Worm (Caenorhabditis elegans) whole organism, young adult: ENCODE results near the gene pus-1.

Source experiments
- B0019.2 ChIP-seq: fragments of 200-800 bp; sonication (Bioruptor generic); conservative IDR thresholded peaks from 2 replicates; pipeline ENCODE4 v1.3.6; 2022; ENCODE audit warnings: missing genetic modification reagents, missing genetic modification characterization, missing compliant biosample characterization
- C06A6.2 ChIP-seq: fragments of 200-800 bp; sonication (Bioruptor generic); conservative IDR thresholded peaks from 2 replicates; pipeline ENCODE4 v1.3.6; 2022; ENCODE audit warnings: missing genetic modification characterization, missing compliant biosample characterization
- F23B12.7 ChIP-seq: sonication (generic microtip); optimal IDR thresholded peaks from 2 replicates; lab custom pipeline; 2017; ENCODE audit warnings: missing genetic modification characterization, mild to moderate bottlenecking, missing compliant biosample characterization, antibody characterized with exemption, moderate library complexity; ENCODE audit not compliant: insufficient read depth
- F37B4.10 ChIP-seq: fragments of 200-800 bp; sonication (Bioruptor generic); IDR thresholded peaks from 2 replicates; pipeline ENCODE4 v1.3.6; 2022; ENCODE audit warnings: missing genetic modification characterization, missing compliant biosample characterization
- F39B2.1 ChIP-seq: fragments of 200-800 bp; sonication (Bioruptor generic); IDR thresholded peaks from 2 replicates; pipeline ENCODE4 v1.3.6; 2022; ENCODE audit warnings: missing genetic modification reagents, missing genetic modification characterization, missing compliant biosample characterization
- F52B5.7 ChIP-seq: sonication (generic microtip); optimal IDR thresholded peaks from 2 replicates; lab custom pipeline; 2016; ENCODE audit warnings: mild to moderate bottlenecking, missing genetic modification characterization, missing compliant biosample characterization
- F57C9.4 ChIP-seq: sonication (generic microtip); optimal IDR thresholded peaks from 2 replicates; lab custom pipeline; 2017; ENCODE audit warnings: mild to moderate bottlenecking, missing genetic modification characterization, missing compliant biosample characterization
- K11D2.4 ChIP-seq: fragments of 200-800 bp; sonication (Bioruptor generic); IDR thresholded peaks from 2 replicates; pipeline ENCODE4 v1.3.6; 2022; ENCODE audit warnings: missing genetic modification reagents, missing genetic modification characterization, missing compliant biosample characterization
- K12H6.12 ChIP-seq: fragments of 200-800 bp; sonication (Bioruptor generic); optimal IDR thresholded peaks from 2 replicates; lab custom pipeline; 2018; ENCODE audit warnings: mild to moderate bottlenecking, missing genetic modification characterization, missing compliant biosample characterization
- ZK185.1 ChIP-seq: sonication (generic microtip); optimal IDR thresholded peaks from 2 replicates; lab custom pipeline; 2016; ENCODE audit warnings: mild to moderate bottlenecking, missing genetic modification characterization, missing compliant biosample characterization; ENCODE audit not compliant: poor library complexity, severe bottlenecking
- aptf-3 ChIP-seq: fragments of 200-800 bp; sonication (Bioruptor generic); IDR thresholded peaks from 2 replicates; pipeline ENCODE4 v1.3.6; 2022; ENCODE audit warnings: missing genetic modification characterization, missing compliant biosample characterization
- bed-2 ChIP-seq: fragments of 200-800 bp; sonication (Bioruptor generic); IDR thresholded peaks from 2 replicates; pipeline ENCODE4 v1.3.6; 2022; ENCODE audit warnings: missing genetic modification reagents, missing genetic modification characterization, missing compliant biosample characterization
- cebp-1 ChIP-seq, 2 experiments: fragments of 200-800 bp in 1 of 2; sonication (Bioruptor generic) in 1 of 2; sonication (generic microtip) in 1 of 2; IDR thresholded peaks in 1 of 2; optimal IDR thresholded peaks in 1 of 2; 2 replicates each; pipeline versions ENCODE4 v1.3.6 to Lab custom; 2017 to 2022; ENCODE audit warnings: missing compliant biosample characterization in 2 of 2, missing genetic modification characterization in 2 of 2, mild to moderate bottlenecking in 1 of 2, missing genetic modification reagents in 1 of 2, moderate library complexity in 1 of 2
- cebp-2 ChIP-seq: fragments of 200-800 bp; sonication (Bioruptor generic); IDR thresholded peaks from 2 replicates; pipeline ENCODE4 v1.3.6; 2022; ENCODE audit warnings: missing genetic modification characterization, missing compliant biosample characterization
- ceh-40 ChIP-seq: fragments of 200-800 bp; sonication (Bioruptor generic); IDR thresholded peaks from 2 replicates; pipeline ENCODE4 v1.3.6; 2022; ENCODE audit warnings: missing genetic modification characterization, missing compliant biosample characterization
- dox-1 ChIP-seq: fragments of 200-800 bp; sonication (Bioruptor generic); IDR thresholded peaks from 2 replicates; pipeline ENCODE4 v1.3.6; 2022; ENCODE audit warnings: missing genetic modification reagents, missing genetic modification characterization, missing compliant biosample characterization
- dpff-1 ChIP-seq: sonication (generic microtip); optimal IDR thresholded peaks from 2 replicates; lab custom pipeline; 2017; ENCODE audit warnings: mild to moderate bottlenecking, missing genetic modification characterization, missing compliant biosample characterization
- dpl-1 ChIP-seq: fragments of 150-350 bp; optimal IDR thresholded peaks from 2 replicates; lab custom pipeline; 2014; ENCODE audit warnings: missing biosample characterization, missing genetic modification reagents, missing genetic modification characterization
- efl-1 ChIP-seq: fragments of 150-350 bp; optimal IDR thresholded peaks from 2 replicates; lab custom pipeline; 2014; ENCODE audit warnings: missing biosample characterization, missing genetic modification reagents, missing genetic modification characterization
- egrh-3 ChIP-seq: fragments of 200-800 bp; sonication (Bioruptor generic); IDR thresholded peaks from 2 replicates; pipeline ENCODE4 v1.3.6; 2022; ENCODE audit warnings: missing genetic modification reagents, missing genetic modification characterization, missing compliant biosample characterization
- hlh-12 ChIP-seq: sonication (generic microtip); optimal IDR thresholded peaks from 2 replicates; lab custom pipeline; 2016; ENCODE audit warnings: missing genetic modification characterization, missing compliant biosample characterization
- hlh-26 ChIP-seq: fragments of 200-800 bp; sonication (Bioruptor generic); conservative IDR thresholded peaks from 2 replicates; pipeline ENCODE4 v1.3.6; 2022; ENCODE audit warnings: missing genetic modification reagents, missing genetic modification characterization, missing compliant biosample characterization
- let-526 ChIP-seq: fragments of 200-800 bp; sonication (Bioruptor generic); IDR thresholded peaks from 2 replicates; pipeline ENCODE4 v1.3.6; 2022; ENCODE audit warnings: missing genetic modification reagents, missing genetic modification characterization, missing compliant biosample characterization
- lsl-1 ChIP-seq: fragments of 200-800 bp; sonication (Bioruptor generic); optimal IDR thresholded peaks from 2 replicates; lab custom pipeline; 2018; ENCODE audit warnings: mild to moderate bottlenecking, missing genetic modification characterization, moderate library complexity, missing compliant biosample characterization
- mxl-1 ChIP-seq: sonication (generic microtip); optimal IDR thresholded peaks from 2 replicates; lab custom pipeline; 2016; ENCODE audit warnings: missing genetic modification characterization, missing compliant biosample characterization
- nfyb-1 ChIP-seq: fragments of 200-800 bp; sonication (Bioruptor generic); IDR thresholded peaks from 2 replicates; pipeline ENCODE4 v1.3.6; 2022; ENCODE audit warnings: missing genetic modification reagents, missing genetic modification characterization, missing compliant biosample characterization
- nhr-80 ChIP-seq: sonication (generic microtip); optimal IDR thresholded peaks from 2 replicates; lab custom pipeline; 2016; ENCODE audit warnings: missing genetic modification characterization, missing compliant biosample characterization
- rcor-1 ChIP-seq: fragments of 200-800 bp; sonication (Bioruptor generic); IDR thresholded peaks from 2 replicates; pipeline ENCODE4 v1.3.6; 2022; ENCODE audit warnings: missing genetic modification reagents, missing genetic modification characterization, missing compliant biosample characterization
- snpc-4 ChIP-seq, 5 experiments: fragments of 150-350 bp in 1 of 5; sonication (generic microtip) in 4 of 5; optimal IDR thresholded peaks; 2 replicates each; lab custom pipeline; 2014 to 2018; ENCODE audit warnings: missing genetic modification characterization in 5 of 5, missing biosample characterization in 3 of 5, antibody characterized with exemption in 2 of 5, mild to moderate bottlenecking in 2 of 5, missing compliant biosample characterization in 2 of 5, missing genotype in 2 of 5, moderate library complexity in 2 of 5, missing genetic modification reagents in 1 of 5
- ztf-22 ChIP-seq: fragments of 200-800 bp; sonication (Bioruptor generic); optimal IDR thresholded peaks from 2 replicates; lab custom pipeline; 2018; ENCODE audit warnings: mild to moderate bottlenecking, missing genetic modification characterization, moderate library complexity, missing compliant biosample characterization
- ztf-25 ChIP-seq: fragments of 200-800 bp; sonication (Bioruptor generic); IDR thresholded peaks from 2 replicates; pipeline ENCODE4 v1.3.6; 2022; ENCODE audit warnings: missing genetic modification reagents, missing genetic modification characterization, missing compliant biosample characterization
- ztf-28 ChIP-seq: fragments of 200-800 bp; sonication (Bioruptor generic); IDR thresholded peaks from 2 replicates; pipeline ENCODE4 v1.3.6; 2022; ENCODE audit warnings: missing genetic modification reagents, missing genetic modification characterization, missing compliant biosample characterization
- ztf-6 ChIP-seq: fragments of 200-800 bp; sonication (Bioruptor generic); IDR thresholded peaks from 2 replicates; pipeline ENCODE4 v1.3.6; 2022; ENCODE audit warnings: missing genetic modification reagents, missing genetic modification characterization, missing compliant biosample characterization

Gene pus-1

ce11 chrV:16829396-16829795, 34.6 kb upstream of the pus-1 start, which contains the start of gene srh-214:
srh-214 (minus strand) TSS chrV:16829755.
- TF ChIP-seq bed-2 (GFP tag; lab: Robert Waterston, UW) (no peak), K11D2.4 (GFP tag; lab: Robert Waterston, UW) (no peak), ztf-28 (no peak), aptf-3 (no peak), ZK185.1 (tag; lab: Kevin White, UChicago) (no peak), K12H6.12 (tag; lab: Kevin White, UChicago) (no peak)

ce11 chrV:16827485-16827884, 32.7 kb upstream of the pus-1 start, which contains the start of gene srh-216:
srh-216 (minus strand) TSS chrV:16827585.
- TF ChIP-seq lsl-1 (GFP tag; lab: Kevin White, UChicago) (no peak), egrh-3 (no peak)
- TF ChIP-seq, all 124 proteins: peak for 0

- no peak for TF ChIP-seq bed-2 (GFP tag; lab: Robert Waterston, UW)
- TF ChIP-seq F37B4.10 (GFP tag; lab: Robert Waterston, UW), result 0 out of 2 replicates have a peak, but pooled peaks have one; percentile 89
These were observed 26.6 kb upstream of the pus-1 start, which contains the start of gene T20B3.14 for ce11 chrV:16821270-16821737. T20B3.14 (minus strand) TSS chrV:16821320.

- TF ChIP-seq B0019.2, result no peak
- TF ChIP-seq dpl-1 (GFP tag; lab: Kevin White, UChicago), result no peak
- TF ChIP-seq K12H6.12 (tag; lab: Kevin White, UChicago), result no peak
- TF ChIP-seq F57C9.4 (tag; lab: Kevin White, UChicago), result no peak
- no peak for TF ChIP-seq F52B5.7 (tag; lab: Kevin White, UChicago)
- TF ChIP-seq efl-1 (GFP tag; lab: Kevin White, UChicago), result no peak
- no peak for TF ChIP-seq nfyb-1 (GFP tag; lab: Robert Waterston, UW)
- no peak for TF ChIP-seq rcor-1 (GFP tag; lab: Robert Waterston, UW)
- TF ChIP-seq F39B2.1 (GFP tag; lab: Robert Waterston, UW), result no peak
- no peak for TF ChIP-seq C06A6.2 (GFP tag; lab: Robert Waterston, UW)
- no peak for TF ChIP-seq ztf-22
- no peak for TF ChIP-seq hlh-12 (tag; lab: Kevin White, UChicago)
- no peak for TF ChIP-seq ztf-25 (GFP tag; lab: Robert Waterston, UW)
- no peak for TF ChIP-seq snpc-4 (GFP tag; optimal IDR thresholded peaks at IDR 0.05; lab: Kevin White, UChicago)
- peak in 1 of 4 experiments; percentile 18 for TF ChIP-seq snpc-4 (tag; optimal IDR thresholded peaks at IDR 0.05; lab: Kevin White, UChicago)
- TF ChIP-seq hlh-26 (GFP tag; lab: Robert Waterston, UW), result no peak
- no peak for TF ChIP-seq F23B12.7 (tag; lab: Kevin White, UChicago)
- TF ChIP-seq dpff-1 (tag; lab: Kevin White, UChicago), result no peak
- no peak for TF ChIP-seq let-526 (GFP tag; lab: Robert Waterston, UW)
- TF ChIP-seq mxl-1 (tag; lab: Kevin White, UChicago), result no peak
- no peak for TF ChIP-seq bed-2 (GFP tag; lab: Robert Waterston, UW)
- no peak for TF ChIP-seq ztf-6 (GFP tag; lab: Robert Waterston, UW)
- TF ChIP-seq dox-1 (GFP tag; lab: Robert Waterston, UW), result no peak
- TF ChIP-seq cebp-1 (GFP tag; IDR thresholded peaks at IDR 0.05; lab: Robert Waterston, UW), result no peak
- TF ChIP-seq cebp-1 (tag; optimal IDR thresholded peaks at IDR 0.05; lab: Kevin White, UChicago), result peak; percentile 17
- TF ChIP-seq nhr-80 (tag; lab: Kevin White, UChicago), result peak; percentile 56
- TF ChIP-seq ceh-40 (GFP tag; lab: Robert Waterston, UW), result no peak
- TF ChIP-seq cebp-2 (GFP tag; lab: Robert Waterston, UW), result no peak
These were observed 22.0 kb upstream of the pus-1 start for ce11 chrV:16816707-16817106.
